Fruit fly (Drosophila melanogaster) whole organism, prepupa: ENCODE data around the gene CG34353.

Experiments used
- Blimp-1 ChIP-seq: fragments of 200-800 bp; sonication (Bioruptor generic); optimal IDR thresholded peaks from 3 replicates; lab custom pipeline; 2017; ENCODE audit warnings: missing biosample characterization, missing genetic modification characterization, mild to moderate bottlenecking, moderate library complexity, missing genetic modification reagents
- CG10631 ChIP-seq: fragments of 200-800 bp; sonication (Bioruptor generic); optimal IDR thresholded peaks from 2 replicates; lab custom pipeline; 2016; ENCODE audit warnings: missing biosample characterization, missing genetic modification characterization
- CG11294 ChIP-seq: fragments of 200-800 bp; sonication (Bioruptor generic); IDR thresholded peaks from 2 replicates; pipeline ENCODE4 v1.3.6; 2022; ENCODE audit warnings: missing biosample characterization, missing genetic modification characterization
- CG11902 ChIP-seq: fragments of 200-800 bp; sonication (Bioruptor generic); optimal IDR thresholded peaks from 3 replicates; lab custom pipeline; 2016; ENCODE audit warnings: missing biosample characterization, missing genetic modification characterization
- CG15336 ChIP-seq: fragments of 200-800 bp; sonication (Bioruptor generic); IDR thresholded peaks from 2 replicates; pipeline ENCODE4 v1.3.6; 2022; ENCODE audit warnings: missing biosample characterization, missing genetic modification characterization
- CG1621 ChIP-seq: fragments of 200-800 bp; sonication (Bioruptor generic); optimal IDR thresholded peaks from 3 replicates; lab custom pipeline; 2018; ENCODE audit warnings: missing biosample characterization, mild to moderate bottlenecking, missing genetic modification characterization
- CG16779 ChIP-seq: fragments of 200-800 bp; sonication (Bioruptor generic); optimal IDR thresholded peaks from 3 replicates; lab custom pipeline; 2017; ENCODE audit warnings: missing biosample characterization, mild to moderate bottlenecking, missing genetic modification characterization
- CG3032 ChIP-seq: fragments of 200-800 bp; optimal IDR thresholded peaks from 2 replicates; lab custom pipeline; 2019; ENCODE audit warnings: missing biosample characterization, mild to moderate bottlenecking, missing genetic modification characterization, moderate library complexity
- CG31627 ChIP-seq: fragments of 200-800 bp; sonication (Bioruptor generic); optimal IDR thresholded peaks from 3 replicates; lab custom pipeline; 2016; ENCODE audit warnings: missing biosample characterization, missing genetic modification characterization
- CG34406 ChIP-seq: fragments of 200-800 bp; sonication (Bioruptor generic); optimal IDR thresholded peaks from 3 replicates; lab custom pipeline; 2016; ENCODE audit warnings: missing biosample characterization, missing genetic modification characterization
- CG3919 ChIP-seq: fragments of 200-800 bp; sonication (Bioruptor generic); optimal IDR thresholded peaks from 3 replicates; lab custom pipeline; 2016; ENCODE audit warnings: missing biosample characterization, missing genetic modification characterization
- CG4318 ChIP-seq: fragments of 200-800 bp; sonication (Bioruptor generic); optimal IDR thresholded peaks from 3 replicates; lab custom pipeline; 2017; ENCODE audit warnings: missing biosample characterization, mild to moderate bottlenecking, missing genetic modification characterization
- CG6792 ChIP-seq: fragments of 200-800 bp; sonication (Bioruptor generic); optimal IDR thresholded peaks from 3 replicates; lab custom pipeline; 2016; ENCODE audit warnings: missing biosample characterization, missing genetic modification characterization
- CG6808 ChIP-seq: fragments of 200-800 bp; sonication (Bioruptor generic); optimal IDR thresholded peaks from 3 replicates; lab custom pipeline; 2017; ENCODE audit warnings: missing biosample characterization, missing genetic modification characterization, mild to moderate bottlenecking, moderate library complexity, missing genetic modification reagents
- CG6854 ChIP-seq: fragments of 200-800 bp; sonication (Bioruptor generic); optimal IDR thresholded peaks from 2 replicates; lab custom pipeline; 2017; ENCODE audit warnings: missing biosample characterization, mild to moderate bottlenecking, missing genetic modification characterization
- CG8119 ChIP-seq: fragments of 200-800 bp; sonication (Bioruptor generic); IDR thresholded peaks from 3 replicates; pipeline ENCODE4 v1.3.6; 2022; ENCODE audit warnings: missing biosample characterization, missing genetic modification characterization
- CG9139 ChIP-seq: fragments of 200-800 bp; sonication (Bioruptor generic); optimal IDR thresholded peaks from 3 replicates; lab custom pipeline; 2017; ENCODE audit warnings: missing biosample characterization, mild to moderate bottlenecking, missing genetic modification characterization
- Eip75B ChIP-seq: fragments of 200-800 bp; sonication (Bioruptor generic); optimal IDR thresholded peaks from 3 replicates; lab custom pipeline; 2016; ENCODE audit warnings: missing biosample characterization, missing genetic modification characterization
- Eip78C ChIP-seq: fragments of 200-800 bp; sonication (Bioruptor generic); peaks from one replicate; lab custom pipeline; 2016; ENCODE audit warnings: missing biosample characterization, missing genetic modification characterization
- Eip93F ChIP-seq: fragments of 200-800 bp; sonication (Bioruptor generic); optimal IDR thresholded peaks from 2 replicates; lab custom pipeline; 2016; ENCODE audit warnings: missing biosample characterization, mild to moderate bottlenecking, missing genetic modification characterization
- Ets21C ChIP-seq: fragments of 200-800 bp; sonication (Bioruptor generic); optimal IDR thresholded peaks from 3 replicates; lab custom pipeline; 2016; ENCODE audit warnings: missing biosample characterization, missing genetic modification characterization
- Ets96B ChIP-seq: fragments of 200-800 bp; optimal IDR thresholded peaks from 2 replicates; lab custom pipeline; 2019; ENCODE audit warnings: missing biosample characterization, mild to moderate bottlenecking, missing genetic modification characterization, moderate library complexity
- Gug ChIP-seq: fragments of 200-800 bp; sonication (Bioruptor generic); IDR thresholded peaks from 2 replicates; pipeline ENCODE4 v1.3.6; 2022; ENCODE audit warnings: missing biosample characterization, missing genetic modification characterization
- Hr38 ChIP-seq: sonication (Bioruptor generic); optimal IDR thresholded peaks from 2 replicates; lab custom pipeline; 2016; ENCODE audit warnings: missing biosample characterization, missing genetic modification characterization
- Hr39 ChIP-seq: fragments of 200-800 bp; sonication (Bioruptor generic); optimal IDR thresholded peaks from 2 replicates; lab custom pipeline; 2016; ENCODE audit warnings: missing biosample characterization, missing genetic modification characterization
- Hr4 ChIP-seq: fragments of 200-800 bp; sonication (Bioruptor generic); optimal IDR thresholded peaks from 3 replicates; lab custom pipeline; 2016; ENCODE audit warnings: missing biosample characterization, missing genetic modification characterization
- Lpt ChIP-seq: fragments of 200-800 bp; sonication (Bioruptor generic); optimal IDR thresholded peaks from 3 replicates; lab custom pipeline; 2016; ENCODE audit warnings: missing biosample characterization, missing genetic modification characterization
- Met ChIP-seq: fragments of 200-800 bp; sonication (Bioruptor generic); optimal IDR thresholded peaks from 3 replicates; lab custom pipeline; 2016; ENCODE audit warnings: missing biosample characterization, missing genetic modification characterization
- OdsH ChIP-seq: fragments of 200-800 bp; sonication (Bioruptor generic); optimal IDR thresholded peaks from 3 replicates; lab custom pipeline; 2016; ENCODE audit warnings: missing biosample characterization, missing genetic modification characterization
- Smox ChIP-seq: fragments of 200-800 bp; sonication (Bioruptor generic); optimal IDR thresholded peaks from 3 replicates; lab custom pipeline; 2016; ENCODE audit warnings: missing biosample characterization, missing genetic modification characterization
- Sox102F ChIP-seq: fragments of 200-800 bp; sonication (Bioruptor generic); optimal IDR thresholded peaks from 2 replicates; lab custom pipeline; 2016; ENCODE audit warnings: missing biosample characterization, mild to moderate bottlenecking, missing genetic modification characterization
- Sox14 ChIP-seq: fragments of 200-800 bp; sonication (Bioruptor generic); optimal IDR thresholded peaks from 3 replicates; lab custom pipeline; 2016; ENCODE audit warnings: missing biosample characterization, missing genetic modification characterization
- Sox15 ChIP-seq: fragments of 200-800 bp; sonication (Bioruptor generic); optimal IDR thresholded peaks from 3 replicates; lab custom pipeline; 2016; ENCODE audit warnings: missing biosample characterization, missing genetic modification characterization
- achi ChIP-seq: fragments of 200-800 bp; sonication (Bioruptor generic); optimal IDR thresholded peaks from 3 replicates; lab custom pipeline; 2016; ENCODE audit warnings: missing biosample characterization, missing genetic modification characterization
- cyc ChIP-seq: fragments of 200-800 bp; sonication (Bioruptor generic); optimal IDR thresholded peaks from 3 replicates; lab custom pipeline; 2016; ENCODE audit warnings: missing biosample characterization, missing genetic modification characterization
- dac ChIP-seq: fragments of 200-800 bp; sonication (Bioruptor generic); optimal IDR thresholded peaks from 2 replicates; lab custom pipeline; 2017; ENCODE audit warnings: missing biosample characterization, mild to moderate bottlenecking, missing genetic modification characterization
- dsx ChIP-seq: fragments of 200-800 bp; optimal IDR thresholded peaks from 3 replicates; lab custom pipeline; 2019; ENCODE audit warnings: missing biosample characterization, mild to moderate bottlenecking, missing genetic modification characterization, moderate library complexity; ENCODE audit not compliant: poor library complexity, severe bottlenecking
- eg ChIP-seq: fragments of 200-800 bp; sonication (Bioruptor generic); IDR thresholded peaks from 3 replicates; pipeline ENCODE4 v1.3.6; 2022; ENCODE audit warnings: missing biosample characterization, missing genetic modification characterization
- esn ChIP-seq: fragments of 200-800 bp; sonication (Bioruptor generic); optimal IDR thresholded peaks from 2 replicates; lab custom pipeline; 2016; ENCODE audit warnings: missing biosample characterization, mild to moderate bottlenecking, missing genetic modification characterization, moderate library complexity
- fkh ChIP-seq: fragments of 200-800 bp; sonication (Bioruptor generic); optimal IDR thresholded peaks from 3 replicates; lab custom pipeline; 2017; ENCODE audit warnings: missing biosample characterization, mild to moderate bottlenecking, missing genetic modification characterization, moderate library complexity
- lz ChIP-seq: fragments of 200-800 bp; sonication (Bioruptor generic); optimal IDR thresholded peaks from 3 replicates; lab custom pipeline; 2016; ENCODE audit warnings: missing biosample characterization, missing genetic modification characterization
- net ChIP-seq: fragments of 200-800 bp; sonication (Bioruptor generic); optimal IDR thresholded peaks from 3 replicates; lab custom pipeline; 2016; ENCODE audit warnings: missing biosample characterization, missing genetic modification characterization
- pdm3 ChIP-seq: fragments of 200-800 bp; sonication (Bioruptor generic); optimal IDR thresholded peaks from 3 replicates; lab custom pipeline; 2016; ENCODE audit warnings: missing biosample characterization, missing genetic modification characterization
- salr ChIP-seq, 2 experiments: fragments of 200-800 bp; sonication (Bioruptor generic); optimal IDR thresholded peaks; 3 replicates each; lab custom pipeline; 2016 to 2018; ENCODE audit warnings: missing biosample characterization in 2 of 2, missing genetic modification characterization in 2 of 2, mild to moderate bottlenecking in 1 of 2
- spab ChIP-seq: fragments of 200-800 bp; sonication (Bioruptor generic); optimal IDR thresholded peaks from 2 replicates; lab custom pipeline; 2017; ENCODE audit warnings: missing biosample characterization, mild to moderate bottlenecking, missing genetic modification characterization, missing genetic modification reagents
- svp ChIP-seq: fragments of 200-800 bp; sonication (Bioruptor generic); peaks from one replicate; lab custom pipeline; 2016; ENCODE audit warnings: missing biosample characterization, missing genetic modification characterization
- topi ChIP-seq: fragments of 200-800 bp; sonication (Bioruptor generic); optimal IDR thresholded peaks from 3 replicates; lab custom pipeline; 2016; ENCODE audit warnings: missing biosample characterization, missing genetic modification characterization

The CG34353 gene

DNA sequence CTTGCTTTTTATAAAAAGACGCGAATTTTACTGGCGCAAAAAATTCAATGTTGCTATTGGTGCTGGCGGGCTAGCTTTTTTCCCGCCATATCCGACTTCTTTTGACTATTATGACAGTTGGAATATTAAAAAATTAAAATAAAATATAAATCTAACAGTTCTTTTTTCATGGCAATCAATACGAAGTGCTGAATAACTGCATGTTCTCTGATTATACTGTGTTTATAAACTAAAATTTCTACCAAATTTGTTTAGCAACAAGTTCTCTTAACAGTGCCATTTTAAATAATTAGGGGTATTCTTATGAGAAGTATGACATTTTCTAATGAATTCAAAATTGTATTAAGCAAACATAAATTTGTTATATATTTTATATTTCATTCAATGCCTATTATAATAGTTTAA, 13.7 kb upstream of the CG34353 start, which contains the start of gene Boh1:
Gene Boh1 (minus strand): TSS at position 76 of the 405 bp plus-strand sequence.
- TF ChIP-seq esn (GFP tag; lab: Kevin White, UChicago) (peak; percentile 44), CG3032 (tag; lab: Kevin White, UChicago) (peak; percentile 45), pdm3 (peak; percentile 23), Eip78C (GFP tag; lab: Kevin White, UChicago) (peak; percentile 77), eg (GFP tag; lab: Robert Waterston, UW) (0 out of 3 replicates have a peak, but pooled peaks have one; percentile 17), svp (GFP tag; lab: Kevin White, UChicago) (peak; percentile 69), CG16779 (tag; lab: Kevin White, UChicago) (no peak), Ets96B (tag; lab: Kevin White, UChicago) (no peak), CG3919 (peak; percentile 23), dsx (GFP tag; lab: Kevin White, UChicago) (peak; percentile 66), CG10631 (GFP tag; lab: Kevin White, UChicago) (peak; percentile 13), CG6792 (GFP tag; lab: Kevin White, UChicago) (peak; percentile 11), Sox102F (GFP tag; lab: Kevin White, UChicago) (peak; percentile 1), salr (GFP tag; optimal IDR thresholded peaks at IDR 0.05; lab: Kevin White, UChicago) (peak in 1 of 2 experiments; percentile 20), achi (GFP tag; lab: Kevin White, UChicago) (peak; percentile 79), Smox (GFP tag; lab: Kevin White, UChicago) (peak; percentile 33), spab (GFP tag; lab: Kevin White, UChicago) (no peak), topi (GFP tag; lab: Kevin White, UChicago) (peak; percentile 32), CG31627 (GFP tag; lab: Kevin White, UChicago) (no peak), cyc (GFP tag; lab: Kevin White, UChicago) (peak; percentile 4), Eip75B (GFP tag; lab: Kevin White, UChicago) (no peak), Hr38 (GFP tag; lab: Kevin White, UChicago) (no peak), Met (GFP tag; lab: Kevin White, UChicago) (peak; percentile 48), OdsH (peak; percentile 29), CG34406 (GFP tag; lab: Kevin White, UChicago) (peak; percentile 10), fkh (GFP tag; lab: Kevin White, UChicago) (peak; percentile 38), lz (GFP tag; lab: Kevin White, UChicago) (peak; percentile 19)

DNA sequence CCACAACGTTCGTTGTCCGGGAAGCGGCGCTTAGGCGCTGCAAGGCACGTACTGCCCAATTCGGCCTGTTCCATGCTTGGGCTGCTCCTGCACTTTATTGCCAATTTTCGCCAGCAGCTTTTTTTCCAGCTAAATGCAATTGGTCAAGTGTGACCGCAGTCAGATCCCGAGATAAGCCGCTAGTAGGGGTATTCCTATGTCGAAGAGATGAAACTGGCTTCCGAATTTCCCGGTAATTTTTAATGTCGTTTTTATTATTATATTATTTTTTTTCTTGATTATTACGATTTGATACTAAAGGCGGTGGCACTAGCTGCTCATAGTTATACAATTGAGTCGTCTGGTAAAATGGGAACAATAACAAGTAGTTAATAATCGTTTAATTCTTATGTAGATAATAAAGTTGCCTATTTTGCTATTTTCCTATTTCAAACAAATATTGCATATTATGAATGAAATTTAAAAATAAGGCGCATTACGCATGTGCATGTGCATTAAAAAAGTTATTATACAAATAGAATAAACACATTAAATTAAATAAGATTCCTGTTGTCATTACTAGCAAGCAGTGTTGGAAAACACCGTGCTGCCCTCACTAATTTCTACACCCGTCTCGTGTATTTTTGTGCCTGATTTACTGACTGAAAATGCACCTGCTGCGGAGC, 10.8 kb upstream of the CG34353 start, which contains the start of the genes CG5003 and mRpS22:
Gene CG5003 (minus strand): TSS at position 162 of the 665 bp plus-strand sequence.
Gene mRpS22 (plus strand): TSS at position 554 of the 665 bp plus-strand sequence.
- TF ChIP-seq CG16779 (tag; lab: Kevin White, UChicago) (no peak), CG9139 (no peak), Hr39 (GFP tag; lab: Kevin White, UChicago) (peak; percentile 54), salr (GFP tag; optimal IDR thresholded peaks at IDR 0.05; lab: Kevin White, UChicago) (peak in 1 of 2 experiments; percentile 59), CG11294 (GFP tag; lab: Robert Waterston, UW) (no peak; the same call in 1 of the 2 replicates), Eip78C (GFP tag; lab: Kevin White, UChicago) (peak; percentile 81), Sox15 (GFP tag; lab: Kevin White, UChicago) (peak; percentile 45), CG6792 (GFP tag; lab: Kevin White, UChicago) (peak; percentile 29), CG6854 (GFP tag; lab: Kevin White, UChicago) (no peak), CG11902 (GFP tag; lab: Kevin White, UChicago) (peak; percentile 52), Smox (GFP tag; lab: Kevin White, UChicago) (peak; percentile 56), eg (GFP tag; lab: Robert Waterston, UW) (0 out of 3 replicates have a peak, but pooled peaks have one; percentile 50), Eip93F (peak; percentile 6), CG4318 (GFP tag; lab: Kevin White, UChicago) (no peak), fkh (GFP tag; lab: Kevin White, UChicago) (peak; percentile 51), spab (GFP tag; lab: Kevin White, UChicago) (no peak), Hr4 (GFP tag; lab: Kevin White, UChicago) (peak; percentile 67), Ets96B (tag; lab: Kevin White, UChicago) (peak; percentile 12), CG8119 (GFP tag; lab: Robert Waterston, UW) (no peak), Gug (GFP tag; lab: Robert Waterston, UW) (peak; percentile 31; the same call in 1 of the 2 replicates), Ets21C (GFP tag; lab: Kevin White, UChicago) (peak; percentile 54), Lpt (GFP tag; lab: Kevin White, UChicago) (peak; percentile 11), Blimp-1 (GFP tag; lab: Kevin White, UChicago) (no peak), pdm3 (peak; percentile 56), CG15336 (GFP tag; lab: Robert Waterston, UW) (no peak), net (GFP tag; lab: Kevin White, UChicago) (peak; percentile 39), Sox102F (GFP tag; lab: Kevin White, UChicago) (peak; percentile 46), CG6808 (GFP tag; lab: Kevin White, UChicago) (peak; percentile 44), svp (GFP tag; lab: Kevin White, UChicago) (peak; percentile 64), Sox14 (GFP tag; lab: Kevin White, UChicago) (peak; percentile 49), CG1621 (no peak), dac (no peak), CG3032 (tag; lab: Kevin White, UChicago) (peak; percentile 61)
